Fruit fly (Drosophila melanogaster): ENCODE data around the gene asun.
A peak's percentile ranks its signal among the peaks of the same experiment; 100 is the strongest.

dm6 chr3R:16224415-16225165, 39.5 kb upstream of the asun start:
- no peak for TF ChIP-seq CG8478 (optimal IDR thresholded peaks at IDR 0.05)
- TF ChIP-seq psq (optimal IDR thresholded peaks at IDR 0.05) = no peak
- TF ChIP-seq pan (optimal IDR thresholded peaks at IDR 0.05) = no peak
- TF ChIP-seq Dll (optimal IDR thresholded peaks at IDR 0.05) = peak; percentile 96
- no peak for TF ChIP-seq usp (GFP tag; optimal IDR thresholded peaks at IDR 0.05)

All from whole organism.